Fruit fly (Drosophila melanogaster) whole organism, embryonic: ENCODE results near the gene CG43998.
A peak's percentile ranks its signal among the peaks of the same experiment; 100 is the strongest.

ENCODE experiments used
- Antp ChIP-seq: fragments of 200-800 bp; sonication (Bioruptor generic); optimal IDR thresholded peaks from 3 replicates; lab custom pipeline; 2016; ENCODE audit warnings: missing biosample characterization, missing genetic modification characterization
- Atf-2 ChIP-seq: fragments of 200-800 bp; sonication (Bioruptor generic); optimal IDR thresholded peaks from 2 replicates; lab custom pipeline; 2016; ENCODE audit warnings: missing biosample characterization, missing genetic modification characterization
- BtbVII ChIP-seq: fragments of 200-800 bp; sonication (Bioruptor generic); optimal IDR thresholded peaks from 3 replicates; lab custom pipeline; 2017; ENCODE audit warnings: missing biosample characterization, mild to moderate bottlenecking, missing genetic modification characterization
- C15 ChIP-seq: fragments of 200-800 bp; sonication (Bioruptor generic); IDR thresholded peaks from 3 replicates; pipeline ENCODE4 v1.3.6; 2022; ENCODE audit warnings: missing biosample characterization, missing genetic modification characterization
- CG11093 ChIP-seq: fragments of 200-800 bp; sonication (Bioruptor generic); IDR thresholded peaks from 3 replicates; pipeline ENCODE4 v1.3.6; 2022; ENCODE audit warnings: missing biosample characterization, missing genetic modification characterization
- CG11247 ChIP-seq: fragments of 200-800 bp; sonication (Bioruptor generic); IDR thresholded peaks from 2 replicates; pipeline ENCODE4 v1.3.6; 2022; ENCODE audit warnings: missing biosample characterization, missing genetic modification characterization
- CG11560 ChIP-seq: fragments of 200-800 bp; sonication (Bioruptor generic); IDR thresholded peaks from 3 replicates; pipeline ENCODE4 v1.3.6; 2022; ENCODE audit warnings: missing biosample characterization, missing genetic modification characterization
- CG12299 ChIP-seq: fragments of 200-800 bp; sonication (Bioruptor generic); optimal IDR thresholded peaks from 2 replicates; lab custom pipeline; 2018; ENCODE audit warnings: missing biosample characterization, mild to moderate bottlenecking, missing genetic modification characterization
- CG1233 ChIP-seq: fragments of 200-800 bp; sonication (Bioruptor generic); optimal IDR thresholded peaks from 4 replicates; lab custom pipeline; 2018; ENCODE audit warnings: missing biosample characterization, mild to moderate bottlenecking, missing genetic modification characterization
- CG12942 ChIP-seq: fragments of 200-800 bp; sonication (Bioruptor generic); optimal IDR thresholded peaks from 3 replicates; lab custom pipeline; 2016; ENCODE audit warnings: missing biosample characterization, missing genetic modification characterization
- CG13424 ChIP-seq: fragments of 200-800 bp; sonication (Bioruptor generic); optimal IDR thresholded peaks from 2 replicates; lab custom pipeline; 2019; ENCODE audit warnings: missing biosample characterization, mild to moderate bottlenecking, missing genetic modification characterization, moderate library complexity
- CG13624 ChIP-seq: fragments of 200-800 bp; sonication (Bioruptor generic); optimal IDR thresholded peaks from 2 replicates; lab custom pipeline; 2016; ENCODE audit warnings: missing biosample characterization, missing genetic modification characterization
- CG16813 ChIP-seq: fragments of 200-800 bp; sonication (Bioruptor generic); IDR thresholded peaks from 3 replicates; pipeline ENCODE4 v1.3.6; 2022; ENCODE audit warnings: missing biosample characterization, missing genetic modification characterization; ENCODE audit not compliant: partially characterized antibody
- CG18764 ChIP-seq: fragments of 200-800 bp; sonication (Bioruptor generic); optimal IDR thresholded peaks from 3 replicates; lab custom pipeline; 2016; ENCODE audit warnings: missing biosample characterization, missing genetic modification characterization
- CG32532 ChIP-seq: fragments of 200-800 bp; sonication (Bioruptor generic); IDR thresholded peaks from 2 replicates; pipeline ENCODE4 v1.3.6; 2022; ENCODE audit warnings: missing biosample characterization, missing genetic modification characterization
- CG3838 ChIP-seq: fragments of 200-800 bp; sonication (Bioruptor generic); optimal IDR thresholded peaks from 3 replicates; lab custom pipeline; 2016; ENCODE audit warnings: missing biosample characterization, missing genetic modification characterization
- CG6683 ChIP-seq: fragments of 200-800 bp; sonication (Bioruptor generic); optimal IDR thresholded peaks from 2 replicates; lab custom pipeline; 2017; ENCODE audit warnings: missing biosample characterization, mild to moderate bottlenecking, missing genetic modification characterization, missing genetic modification reagents
- CG6765 ChIP-seq: fragments of 200-800 bp; sonication (Bioruptor generic); optimal IDR thresholded peaks from 3 replicates; lab custom pipeline; 2017; ENCODE audit warnings: missing biosample characterization, mild to moderate bottlenecking, missing genetic modification characterization
- CG7271 ChIP-seq: fragments of 200-800 bp; sonication (Bioruptor generic); optimal IDR thresholded peaks from 2 replicates; lab custom pipeline; 2018; ENCODE audit warnings: missing biosample characterization, mild to moderate bottlenecking, missing genetic modification characterization, moderate library complexity
- CG7987 ChIP-seq: fragments of 200-800 bp; sonication (Bioruptor generic); optimal IDR thresholded peaks from 2 replicates; lab custom pipeline; 2018; ENCODE audit warnings: missing biosample characterization, mild to moderate bottlenecking, missing genetic modification characterization, moderate library complexity
- CG8478 ChIP-seq: fragments of >200 bp; optimal IDR thresholded peaks from 2 replicates; lab custom pipeline; 2018
- CG8765 ChIP-seq: fragments of 200-800 bp; sonication (Bioruptor generic); IDR thresholded peaks from 2 replicates; pipeline ENCODE4 v1.3.6; 2022; ENCODE audit warnings: missing biosample characterization, missing genetic modification characterization
- CG9437 ChIP-seq: fragments of 200-800 bp; sonication (Bioruptor generic); optimal IDR thresholded peaks from 2 replicates; lab custom pipeline; 2018; ENCODE audit warnings: missing biosample characterization, mild to moderate bottlenecking, missing genetic modification characterization
- CHES-1-like ChIP-seq: fragments of 200-800 bp; sonication (Bioruptor generic); optimal IDR thresholded peaks from 2 replicates; lab custom pipeline; 2016; ENCODE audit warnings: missing biosample characterization, missing genetic modification characterization
- CTCF ChIP-seq: fragments of 200-800 bp; sonication (Bioruptor generic); optimal IDR thresholded peaks from 2 replicates; lab custom pipeline; 2017; ENCODE audit warnings: missing biosample characterization, mild to moderate bottlenecking, missing genetic modification characterization, moderate library complexity
- Camta ChIP-seq: fragments of 200-800 bp; sonication (Bioruptor generic); optimal IDR thresholded peaks from 2 replicates; lab custom pipeline; 2016; ENCODE audit warnings: missing biosample characterization, missing genetic modification characterization
- Ets97D ChIP-seq: fragments of 200-800 bp; sonication (Bioruptor generic); optimal IDR thresholded peaks from 3 replicates; lab custom pipeline; 2016; ENCODE audit warnings: missing biosample characterization, missing genetic modification characterization
- Fer2 ChIP-seq: fragments of 200-800 bp; sonication (Bioruptor generic); optimal IDR thresholded peaks from 2 replicates; lab custom pipeline; 2018; ENCODE audit warnings: missing biosample characterization, mild to moderate bottlenecking, missing genetic modification characterization, moderate library complexity
- HLH54F ChIP-seq: fragments of 200-800 bp; sonication (Bioruptor generic); optimal IDR thresholded peaks from 3 replicates; lab custom pipeline; 2016; ENCODE audit warnings: missing biosample characterization, missing genetic modification characterization
- NC2β ChIP-seq: fragments of 200-800 bp; sonication (Bioruptor generic); optimal IDR thresholded peaks from 2 replicates; lab custom pipeline; 2016; ENCODE audit warnings: missing biosample characterization, missing genetic modification characterization
- ato ChIP-seq: fragments of 200-800 bp; sonication (Bioruptor generic); IDR thresholded peaks from 2 replicates; pipeline ENCODE4 v1.3.6; 2022; ENCODE audit warnings: missing biosample characterization, missing genetic modification characterization; ENCODE audit not compliant: partially characterized antibody
- bbx ChIP-seq: fragments of 200-800 bp; sonication (Bioruptor generic); IDR thresholded peaks from 2 replicates; pipeline ENCODE4 v1.3.6; 2022; ENCODE audit warnings: missing biosample characterization, missing genetic modification characterization; ENCODE audit not compliant: partially characterized antibody
- chm ChIP-seq: fragments of 200-800 bp; sonication (Bioruptor generic); IDR thresholded peaks from 2 replicates; pipeline ENCODE4 v1.3.6; 2022; ENCODE audit warnings: missing biosample characterization, missing genetic modification characterization
- chn ChIP-seq: fragments of 200-800 bp; sonication (Bioruptor generic); optimal IDR thresholded peaks from 2 replicates; lab custom pipeline; 2016; ENCODE audit warnings: missing biosample characterization, missing genetic modification characterization
- crol ChIP-seq: fragments of 200-800 bp; sonication (Bioruptor generic); IDR thresholded peaks from 2 replicates; pipeline ENCODE4 v1.3.6; 2022; ENCODE audit warnings: missing biosample characterization, missing genetic modification characterization
- da ChIP-seq: fragments of 200-800 bp; sonication (Bioruptor generic); optimal IDR thresholded peaks from 2 replicates; lab custom pipeline; 2016; ENCODE audit warnings: missing biosample characterization, missing genetic modification characterization
- dan ChIP-seq: fragments of 200-800 bp; sonication (Bioruptor generic); IDR thresholded peaks from 2 replicates; pipeline ENCODE4 v1.3.6; 2022; ENCODE audit warnings: missing biosample characterization, missing genetic modification characterization
- en ChIP-seq: fragments of 200-800 bp; sonication (Bioruptor generic); optimal IDR thresholded peaks from 2 replicates; lab custom pipeline; 2016; ENCODE audit warnings: missing biosample characterization, missing genetic modification characterization
- fd3F ChIP-seq: fragments of 200-800 bp; sonication (Bioruptor generic); optimal IDR thresholded peaks from 2 replicates; lab custom pipeline; 2018; ENCODE audit warnings: missing biosample characterization, mild to moderate bottlenecking, missing genetic modification characterization, moderate library complexity
- fd64A ChIP-seq: fragments of 200-800 bp; sonication (Bioruptor generic); optimal IDR thresholded peaks from 3 replicates; lab custom pipeline; 2018; ENCODE audit warnings: missing biosample characterization, mild to moderate bottlenecking, missing genetic modification characterization
- grn ChIP-seq: fragments of 200-800 bp; sonication (Bioruptor generic); optimal IDR thresholded peaks from 3 replicates; lab custom pipeline; 2017; ENCODE audit warnings: missing biosample characterization, missing genetic modification characterization
- mam ChIP-seq: fragments of 200-800 bp; sonication (Bioruptor generic); optimal IDR thresholded peaks from 3 replicates; lab custom pipeline; 2016; ENCODE audit warnings: missing biosample characterization, missing genetic modification characterization
- pb ChIP-seq: fragments of 200-800 bp; sonication (Bioruptor generic); optimal IDR thresholded peaks from 3 replicates; lab custom pipeline; 2016; ENCODE audit warnings: missing biosample characterization, missing genetic modification characterization
- pho ChIP-seq: fragments of 200-800 bp; sonication (Bioruptor generic); optimal IDR thresholded peaks from 2 replicates; lab custom pipeline; 2016; ENCODE audit warnings: missing biosample characterization, missing genetic modification characterization
- prd ChIP-seq, 3 experiments: fragments of >200 bp in 2 of 3; fragments of 200-800 bp in 1 of 3; sonication (Bioruptor generic) in 1 of 3; optimal IDR thresholded peaks in 2 of 3; IDR thresholded peaks in 1 of 3; 2 replicates in 2 of 3; 3 replicates in 1 of 3; pipeline versions ENCODE4 v1.3.6 to Lab custom; 2017 to 2022; ENCODE audit warnings: missing biosample characterization in 1 of 3, missing genetic modification characterization in 1 of 3
- toy ChIP-seq: fragments of 200-800 bp; sonication (Bioruptor generic); IDR thresholded peaks from 2 replicates; pipeline ENCODE4 v1.3.6; 2022; ENCODE audit warnings: missing biosample characterization, missing genetic modification characterization
- vvl ChIP-seq: fragments of 200-800 bp; sonication (Bioruptor generic); IDR thresholded peaks from 2 replicates; pipeline ENCODE4 v1.3.6; 2022; ENCODE audit warnings: missing biosample characterization, missing genetic modification characterization
- zfh2 ChIP-seq: fragments of 200-800 bp; sonication (Bioruptor generic); optimal IDR thresholded peaks from 2 replicates; lab custom pipeline; 2016; ENCODE audit warnings: missing biosample characterization, missing genetic modification characterization

Gene CG43998

DNA sequence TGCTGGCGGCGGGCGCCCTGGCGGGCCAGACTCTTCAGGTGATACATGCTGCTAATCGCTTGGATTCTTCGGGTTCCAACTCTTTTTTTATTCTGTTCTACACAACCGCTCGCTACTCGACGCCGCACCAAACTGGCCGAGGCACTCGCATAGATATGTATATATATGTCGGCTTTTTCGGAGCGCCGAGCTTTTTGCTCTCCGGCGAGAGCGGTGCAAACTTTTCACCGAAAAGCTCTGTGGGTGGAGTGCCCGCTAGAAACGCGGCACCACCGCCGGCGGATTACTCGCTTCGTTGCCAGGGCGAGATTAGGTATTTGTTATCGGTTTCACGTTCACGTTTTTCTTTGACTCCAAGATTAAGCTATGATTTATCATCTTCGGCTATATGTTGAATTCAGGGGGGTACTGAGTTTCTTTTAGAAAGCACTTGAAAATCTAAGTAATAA, 14.2 kb upstream of the CG43998 start, which contains the start of gene Gdh (continued):
- peak; percentile 21 for TF ChIP-seq CG6765 (GFP tag; lab: Kevin White, UChicago)
- TF ChIP-seq Fer2 (tag; lab: Kevin White, UChicago): no peak
- peak; percentile 70; the same call in 1 of the 2 replicates for TF ChIP-seq chm (GFP tag; lab: Robert Waterston, UW)
- TF ChIP-seq CG12299 (tag; lab: Kevin White, UChicago): no peak
- TF ChIP-seq C15 (GFP tag; lab: Robert Waterston, UW): 0 out of 3 replicates have a peak, but pooled peaks have one; percentile 40
- peak; percentile 5 for TF ChIP-seq CG13424
- TF ChIP-seq, all 482 proteins: peak for 144

- TF ChIP-seq ato (GFP tag; lab: Robert Waterston, UW): no peak
- TF ChIP-seq CHES-1-like (GFP tag; lab: Kevin White, UChicago): peak; percentile 10
- no peak for TF ChIP-seq vvl (GFP tag; lab: Robert Waterston, UW)
- TF ChIP-seq toy (GFP tag; lab: Robert Waterston, UW): no peak
- no peak for TF ChIP-seq chn
- no peak for TF ChIP-seq pho
- TF ChIP-seq CG9437 (GFP tag; lab: Kevin White, UChicago): no peak
- TF ChIP-seq Atf-2: no peak
- no peak for TF ChIP-seq fd3F
- TF ChIP-seq CG6683: no peak
- TF ChIP-seq da: no peak
- no peak for TF ChIP-seq CTCF
- no peak for TF ChIP-seq CG1233 (GFP tag; lab: Kevin White, UChicago)
- no peak for TF ChIP-seq dan (GFP tag; lab: Robert Waterston, UW)
- TF ChIP-seq CG13624 (GFP tag; lab: Kevin White, UChicago): no peak
- no peak for TF ChIP-seq mam (GFP tag; lab: Kevin White, UChicago)
- no peak for TF ChIP-seq CG12942 (GFP tag; lab: Kevin White, UChicago)
- TF ChIP-seq crol (GFP tag; lab: Robert Waterston, UW): no peak
- peak; percentile 13 for TF ChIP-seq CG8478 (lab: Kevin White, UChicago)
- TF ChIP-seq NC2β: no peak
- TF ChIP-seq en (GFP tag; lab: Kevin White, UChicago): no peak
- TF ChIP-seq pb (GFP tag; lab: Kevin White, UChicago): peak; percentile 61
- no peak for TF ChIP-seq HLH54F
- TF ChIP-seq CG32532: no peak
- TF ChIP-seq prd (optimal IDR thresholded peaks at IDR 0.05; lab: Kevin White, UChicago): no peak
- TF ChIP-seq prd (GFP tag; IDR thresholded peaks at IDR 0.05; lab: Robert Waterston, UW): 0 out of 3 replicates have a peak, but pooled peaks have one; percentile 13
- TF ChIP-seq CG16813: no peak
- TF ChIP-seq Camta: peak; percentile 26
- TF ChIP-seq CG11247 (GFP tag; lab: Robert Waterston, UW): no peak
- TF ChIP-seq CG12299 (tag; lab: Kevin White, UChicago): no peak
- no peak for TF ChIP-seq fd64A (GFP tag; lab: Kevin White, UChicago)
- TF ChIP-seq bbx (GFP tag; lab: Robert Waterston, UW): no peak
- no peak for TF ChIP-seq BtbVII (GFP tag; lab: Kevin White, UChicago)
- peak; percentile 27 for TF ChIP-seq Antp (GFP tag; lab: Kevin White, UChicago)
- no peak for TF ChIP-seq CG18764 (GFP tag; lab: Kevin White, UChicago)
- TF ChIP-seq CG11093 (GFP tag; lab: Robert Waterston, UW): 0 out of 3 replicates have a peak, but pooled peaks have one; percentile 23
- TF ChIP-seq Ets97D: no peak
- no peak for TF ChIP-seq zfh2 (GFP tag; lab: Kevin White, UChicago)
- TF ChIP-seq CG8765 (GFP tag; lab: Robert Waterston, UW): no peak
- TF ChIP-seq CG7987: no peak
- TF ChIP-seq CG7271 (tag; lab: Kevin White, UChicago): no peak
- no peak for TF ChIP-seq CG3838 (GFP tag; lab: Kevin White, UChicago)
- TF ChIP-seq grn: no peak
- no peak for TF ChIP-seq CG11560 (tag; lab: Robert Waterston, UW)
These were observed 13.8 kb upstream of the CG43998 start for dm6 chr3R:23942550-23942949.
